Worm (Caenorhabditis elegans): ENCODE data around the gene F46H6.5.
A peak's percentile ranks its signal among the peaks of the same experiment; 100 is the strongest.

F46H6.5 gene

ce11 chrX:4492199-4492598 lies at the start of gene F46H6.5:
Gene F46H6.5, minus strand, starts transcription at chrX:4492208.
- TF ChIP-seq daf-16 (GFP tag; optimal IDR thresholded peaks at IDR 0.05), result no peak
- peak; percentile 50 for TF ChIP-seq daf-16 (tag; optimal IDR thresholded peaks at IDR 0.05)
- TF ChIP-seq mdl-1 (tag; optimal IDR thresholded peaks at IDR 0.05), result no peak
- TF ChIP-seq pha-4 (GFP tag; IDR thresholded peaks at IDR 0.05), result no peak
- TF ChIP-seq pha-4 (tag; optimal IDR thresholded peaks at IDR 0.05), result peak; percentile 55
- TF ChIP-seq set-16 (GFP tag; IDR thresholded peaks at IDR 0.05), result no peak
- TF ChIP-seq ceh-82 (tag; optimal IDR thresholded peaks at IDR 0.05), result no peak
- TF ChIP-seq fos-1 (tag; optimal IDR thresholded peaks at IDR 0.05), result no peak
- TF ChIP-seq dve-1 (tag; optimal IDR thresholded peaks at IDR 0.05; ENCODE audit: insufficient read depth), result peak; percentile 37

ce11 chrX:4534112-4534511 lies 42.1 kb upstream of the F46H6.5 start:
- TF ChIP-seq pqm-1 (tag; optimal IDR thresholded peaks at IDR 0.05) (peak; percentile 37), daf-16 (GFP tag; optimal IDR thresholded peaks at IDR 0.05) (no peak), daf-16 (tag; optimal IDR thresholded peaks at IDR 0.05) (peak; percentile 65), dve-1 (tag; optimal IDR thresholded peaks at IDR 0.05; ENCODE audit: insufficient read depth) (peak; percentile 8), dmd-6 (GFP tag; IDR thresholded peaks at IDR 0.05) (0 out of 2 replicates have a peak, but pooled peaks have one; percentile 10), duxl-1 (tag; optimal IDR thresholded peaks at IDR 0.05; ENCODE audit: poor library complexity) (no peak), set-16 (GFP tag; IDR thresholded peaks at IDR 0.05) (no peak), nhr-28 (tag; optimal IDR thresholded peaks at IDR 0.05) (peak; percentile 54), attf-4 (tag; optimal IDR thresholded peaks at IDR 0.05) (no peak), dmd-8 (GFP tag; IDR thresholded peaks at IDR 0.05) (no peak), hlh-11 (tag; optimal IDR thresholded peaks at IDR 0.05) (peak; percentile 21)

- TF ChIP-seq T20F7.1 (GFP tag; optimal IDR thresholded peaks at IDR 0.05) (peak; percentile 79), ama-1 (optimal IDR thresholded peaks at IDR 0.05) (no peak), spr-1 (tag; optimal IDR thresholded peaks at IDR 0.05) (no peak), pha-4 (GFP tag; IDR thresholded peaks at IDR 0.05) (peak; percentile 61), pha-4 (tag; optimal IDR thresholded peaks at IDR 0.05) (no peak), hlh-30 (tag; optimal IDR thresholded peaks at IDR 0.05; ENCODE audit: insufficient read depth) (peak; percentile 99), hif-1 (tag; optimal IDR thresholded peaks at IDR 0.05) (peak in 1 of 2 experiments; percentile 68), T26A8.4 (GFP tag; IDR thresholded peaks at IDR 0.05) (peak; percentile 71), F49E8.2 (tag; optimal IDR thresholded peaks at IDR 0.05; ENCODE audit: borderline replicate concordance) (no peak), nhr-77 (tag; optimal IDR thresholded peaks at IDR 0.05) (peak; percentile 80), ZK546.5 (tag; optimal IDR thresholded peaks at IDR 0.05) (no peak), mdl-1 (tag; optimal IDR thresholded peaks at IDR 0.05) (peak; percentile 42 to 90), ceh-28 (tag; optimal IDR thresholded peaks at IDR 0.05) (no peak), egl-27 (tag; optimal IDR thresholded peaks at IDR 0.05) (no peak), lin-29 (GFP tag; IDR thresholded peaks at IDR 0.05) (no peak), ces-1 (GFP tag; optimal IDR thresholded peaks at IDR 0.05) (no peak), egl-43 (GFP tag; IDR thresholded peaks at IDR 0.05) (0 out of 2 replicates have a peak, but pooled peaks have one; percentile 18), jun-1 (tag; optimal IDR thresholded peaks at IDR 0.05) (peak; percentile 29), Y75B8A.6 (GFP tag; IDR thresholded peaks at IDR 0.05) (no peak), nhr-6 (tag; optimal IDR thresholded peaks at IDR 0.05) (no peak), aha-1 (tag) (peak; percentile 0), unc-62 (GFP tag; optimal IDR thresholded peaks at IDR 0.05 in 1 of 2) (peak; percentile 53 to 100), unc-62 (tag; optimal IDR thresholded peaks at IDR 0.05) (no peak), Y48G9A.11 (GFP tag; IDR thresholded peaks at IDR 0.05) (no peak), nhr-102 (tag; optimal IDR thresholded peaks at IDR 0.05) (peak; percentile 93), nhr-41 (GFP tag; IDR thresholded peaks at IDR 0.05) (0 out of 2 replicates have a peak, but pooled peaks have one; percentile 37), dve-1 (tag; optimal IDR thresholded peaks at IDR 0.05; ENCODE audit: insufficient read depth) (peak; percentile 94), mxl-3 (GFP tag; optimal IDR thresholded peaks at IDR 0.05) (peak; percentile 100), rbr-2 (tag; optimal IDR thresholded peaks at IDR 0.05) (peak; percentile 19), nhr-42 (GFP tag; IDR thresholded peaks at IDR 0.05) (peak; percentile 66; the same call in 1 of the 2 replicates), daf-16 (GFP tag; optimal IDR thresholded peaks at IDR 0.05) (peak; percentile 22 to 73), daf-16 (tag; optimal IDR thresholded peaks at IDR 0.05) (peak; percentile 96), nhr-11 (tag; optimal IDR thresholded peaks at IDR 0.05) (peak; percentile 70), F10B5.3 (tag; optimal IDR thresholded peaks at IDR 0.05) (no peak), lin-13 (GFP tag; optimal IDR thresholded peaks at IDR 0.05) (peak; percentile 75), arid-1 (GFP tag; conservative IDR thresholded peaks at IDR 0.05) (0 out of 2 replicates have a peak, but pooled peaks have one; percentile 15)
Observed at ce11 chrX:4532160-4532741, 40.2 kb upstream of the F46H6.5 start, which contains the start of gene nhr-35. Gene nhr-35, plus strand, starts transcription at chrX:4532691.

All from whole organism, L4 larva.